Fruit fly (Drosophila melanogaster) whole organism, embryonic: ENCODE results near the gene CG1607.

Experiments
- B-H1 ChIP-seq: fragments of 200-800 bp; sonication (Bioruptor generic); IDR thresholded peaks from 3 replicates; pipeline ENCODE4 v1.3.6; 2022; ENCODE audit warnings: missing biosample characterization, missing genetic modification characterization
- Blimp-1 ChIP-seq: fragments of 200-800 bp; sonication (Bioruptor generic); optimal IDR thresholded peaks from 3 replicates; lab custom pipeline; 2018; ENCODE audit warnings: missing biosample characterization, missing genetic modification characterization, mild to moderate bottlenecking, moderate library complexity, missing genetic modification reagents
- CG10321 ChIP-seq: fragments of 200-800 bp; sonication (Bioruptor generic); IDR thresholded peaks from 2 replicates; pipeline ENCODE4 v1.3.6; 2022; ENCODE audit warnings: missing biosample characterization, missing genetic modification characterization
- CG10565 ChIP-seq: fragments of 200-800 bp; sonication (Bioruptor generic); optimal IDR thresholded peaks from 3 replicates; lab custom pipeline; 2016; ENCODE audit warnings: missing biosample characterization, mild to moderate bottlenecking, missing genetic modification characterization
- CG12219 ChIP-seq: fragments of 200-800 bp; sonication (Bioruptor generic); optimal IDR thresholded peaks from 3 replicates; lab custom pipeline; 2018; ENCODE audit warnings: missing biosample characterization, mild to moderate bottlenecking, missing genetic modification characterization
- CG12942 ChIP-seq: fragments of 200-800 bp; sonication (Bioruptor generic); optimal IDR thresholded peaks from 3 replicates; lab custom pipeline; 2016; ENCODE audit warnings: missing biosample characterization, missing genetic modification characterization
- CG14050 ChIP-seq: fragments of 200-800 bp; sonication (Bioruptor generic); IDR thresholded peaks from 3 replicates; pipeline ENCODE4 v1.3.6; 2022; ENCODE audit warnings: missing biosample characterization, missing genetic modification characterization
- CG16813 ChIP-seq: fragments of 200-800 bp; sonication (Bioruptor generic); IDR thresholded peaks from 3 replicates; pipeline ENCODE4 v1.3.6; 2022; ENCODE audit warnings: missing biosample characterization, missing genetic modification characterization; ENCODE audit not compliant: partially characterized antibody
- CG17385 ChIP-seq: fragments of 200-800 bp; sonication (Bioruptor generic); optimal IDR thresholded peaks from 3 replicates; lab custom pipeline; 2018; ENCODE audit warnings: missing biosample characterization, mild to moderate bottlenecking, missing genetic modification characterization
- CG17912 ChIP-seq: fragments of 200-800 bp; sonication (Bioruptor generic); optimal IDR thresholded peaks from 2 replicates; lab custom pipeline; 2018; ENCODE audit warnings: missing biosample characterization, mild to moderate bottlenecking, missing genetic modification characterization
- CG18764 ChIP-seq: fragments of 200-800 bp; sonication (Bioruptor generic); optimal IDR thresholded peaks from 3 replicates; lab custom pipeline; 2016; ENCODE audit warnings: missing biosample characterization, missing genetic modification characterization
- CG2889 ChIP-seq: fragments of 200-800 bp; sonication (Bioruptor generic); IDR thresholded peaks from 3 replicates; pipeline ENCODE4 v1.3.6; 2022; ENCODE audit warnings: missing biosample characterization, missing genetic modification characterization
- CG3163 ChIP-seq: fragments of 200-800 bp; sonication (Bioruptor generic); optimal IDR thresholded peaks from 3 replicates; lab custom pipeline; 2016; ENCODE audit warnings: missing biosample characterization, missing genetic modification characterization
- CG34422 ChIP-seq: fragments of 200-800 bp; sonication (Bioruptor generic); IDR thresholded peaks from 3 replicates; pipeline ENCODE4 v1.3.6; 2022; ENCODE audit warnings: missing biosample characterization, missing genetic modification characterization
- CG4328 ChIP-seq: fragments of 200-800 bp; sonication (Bioruptor generic); optimal IDR thresholded peaks from 3 replicates; lab custom pipeline; 2017; ENCODE audit warnings: missing biosample characterization, missing genetic modification reagents, missing genetic modification characterization
- CG5245 ChIP-seq: fragments of 200-800 bp; sonication (Bioruptor generic); optimal IDR thresholded peaks from 3 replicates; lab custom pipeline; 2016; ENCODE audit warnings: missing biosample characterization, missing genetic modification characterization
- CG6654 ChIP-seq: fragments of 200-800 bp; sonication (Bioruptor generic); optimal IDR thresholded peaks from 2 replicates; lab custom pipeline; 2017; ENCODE audit warnings: missing biosample characterization, mild to moderate bottlenecking, missing genetic modification characterization
- CG6791 ChIP-seq: fragments of 200-800 bp; sonication (Bioruptor generic); IDR thresholded peaks from 3 replicates; pipeline ENCODE4 v1.3.6; 2022; ENCODE audit warnings: missing biosample characterization, missing genetic modification characterization; ENCODE audit not compliant: partially characterized antibody
- CG8290 ChIP-seq, 3 experiments: fragments of 200-800 bp; sonication (Bioruptor generic); optimal IDR thresholded peaks; 2 replicates each; lab custom pipeline; 2016 to 2019; ENCODE audit warnings: missing biosample characterization in 3 of 3, missing genetic modification characterization in 3 of 3, mild to moderate bottlenecking in 2 of 3, moderate library complexity in 1 of 3
- CG9797 ChIP-seq: fragments of 200-800 bp; sonication (Bioruptor generic); optimal IDR thresholded peaks from 3 replicates; lab custom pipeline; 2018; ENCODE audit warnings: missing biosample characterization, mild to moderate bottlenecking, missing genetic modification characterization
- CG9817 ChIP-seq: fragments of 200-800 bp; sonication (Bioruptor generic); optimal IDR thresholded peaks from 2 replicates; lab custom pipeline; 2018; ENCODE audit warnings: missing biosample characterization, mild to moderate bottlenecking, missing genetic modification characterization, moderate library complexity
- Dbx ChIP-seq: fragments of 200-800 bp; sonication (Bioruptor generic); IDR thresholded peaks from 3 replicates; pipeline ENCODE4 v1.3.6; 2022; ENCODE audit warnings: missing biosample characterization, missing genetic modification characterization
- Dek ChIP-seq: fragments of 200-800 bp; sonication (Bioruptor generic); optimal IDR thresholded peaks from 3 replicates; lab custom pipeline; 2019; ENCODE audit warnings: missing biosample characterization, mild to moderate bottlenecking, missing genetic modification characterization, moderate library complexity
- Dfd ChIP-seq, 2 experiments: fragments of >200 bp; optimal IDR thresholded peaks; 2 replicates each; lab custom pipeline; 2017; ENCODE audit warnings: missing biosample characterization in 2 of 2, missing genetic modification characterization in 2 of 2
- Dp ChIP-seq: fragments of 200-800 bp; sonication (Bioruptor generic); optimal IDR thresholded peaks from 2 replicates; lab custom pipeline; 2018; ENCODE audit warnings: missing biosample characterization, mild to moderate bottlenecking, missing genetic modification characterization, moderate library complexity
- E2f2 ChIP-seq: fragments of 200-800 bp; sonication (Bioruptor generic); IDR thresholded peaks from 2 replicates; pipeline ENCODE4 v1.3.6; 2022; ENCODE audit warnings: missing biosample characterization, missing genetic modification characterization
- Ets97D ChIP-seq: fragments of 200-800 bp; sonication (Bioruptor generic); optimal IDR thresholded peaks from 3 replicates; lab custom pipeline; 2016; ENCODE audit warnings: missing biosample characterization, missing genetic modification characterization
- Fer1 ChIP-seq: fragments of 200-800 bp; sonication (Bioruptor generic); optimal IDR thresholded peaks from 2 replicates; lab custom pipeline; 2017; ENCODE audit warnings: missing biosample characterization, mild to moderate bottlenecking, missing genetic modification characterization
- Hand ChIP-seq: fragments of 200-800 bp; sonication (Bioruptor generic); optimal IDR thresholded peaks from 2 replicates; lab custom pipeline; 2017; ENCODE audit warnings: mild to moderate bottlenecking, missing biosample characterization, missing genetic modification reagents, missing genetic modification characterization
- Ptx1 ChIP-seq: fragments of 200-800 bp; sonication (Bioruptor generic); IDR thresholded peaks from 2 replicates; pipeline ENCODE4 v1.3.6; 2022; ENCODE audit warnings: missing biosample characterization, missing genetic modification characterization
- Sry-δ ChIP-seq: fragments of 200-800 bp; sonication (Bioruptor generic); optimal IDR thresholded peaks from 2 replicates; lab custom pipeline; 2016; ENCODE audit warnings: missing biosample characterization, missing genetic modification characterization
- Trl ChIP-seq, 3 experiments: fragments of >200 bp in 2 of 3; fragments of 200-800 bp in 1 of 3; sonication (Bioruptor generic) in 1 of 3; optimal IDR thresholded peaks; 2 replicates in 1 of 3; 3 replicates in 2 of 3; lab custom pipeline; 2016 to 2017; ENCODE audit warnings: missing biosample characterization in 1 of 3, missing genetic modification characterization in 1 of 3
- chinmo ChIP-seq: fragments of 200-800 bp; sonication (Bioruptor generic); IDR thresholded peaks from 4 replicates; pipeline ENCODE4 v1.3.6; 2022; ENCODE audit warnings: missing biosample characterization, missing genetic modification characterization; ENCODE audit not compliant: partially characterized antibody
- dan ChIP-seq: fragments of 200-800 bp; sonication (Bioruptor generic); IDR thresholded peaks from 2 replicates; pipeline ENCODE4 v1.3.6; 2022; ENCODE audit warnings: missing biosample characterization, missing genetic modification characterization
- dpn ChIP-seq, 2 experiments: fragments of 200-800 bp; sonication (Bioruptor generic); optimal IDR thresholded peaks; 3 replicates each; lab custom pipeline; 2016; ENCODE audit warnings: missing biosample characterization in 2 of 2, missing genetic modification characterization in 2 of 2
- fd102C ChIP-seq: fragments of 200-800 bp; sonication (Bioruptor generic); optimal IDR thresholded peaks from 2 replicates; lab custom pipeline; 2018; ENCODE audit warnings: missing biosample characterization, mild to moderate bottlenecking, missing genetic modification characterization, moderate library complexity
- grau ChIP-seq: fragments of 200-800 bp; optimal IDR thresholded peaks from 3 replicates; lab custom pipeline; 2019; ENCODE audit warnings: missing biosample characterization, mild to moderate bottlenecking, missing genetic modification characterization, moderate library complexity
- hkb ChIP-seq, 2 experiments: fragments of 200-800 bp in 1 of 2; fragments of >200 bp in 1 of 2; sonication (Bioruptor generic) in 1 of 2; IDR thresholded peaks in 1 of 2; optimal IDR thresholded peaks in 1 of 2; 2 replicates each; pipeline versions ENCODE4 v1.3.6 to Lab custom; 2017 to 2022; ENCODE audit warnings: missing biosample characterization in 1 of 2, missing genetic modification characterization in 1 of 2
- kah ChIP-seq: fragments of 200-800 bp; sonication (Bioruptor generic); optimal IDR thresholded peaks from 2 replicates; lab custom pipeline; 2018; ENCODE audit warnings: missing biosample characterization, mild to moderate bottlenecking, missing genetic modification characterization
- lab ChIP-seq: fragments of 200-800 bp; sonication (Bioruptor generic); optimal IDR thresholded peaks from 3 replicates; lab custom pipeline; 2017; ENCODE audit warnings: missing biosample characterization, missing genetic modification characterization, mild to moderate bottlenecking, moderate library complexity, missing genetic modification reagents
- oc ChIP-seq: fragments of 200-800 bp; sonication (Bioruptor generic); optimal IDR thresholded peaks from 2 replicates; lab custom pipeline; 2018; ENCODE audit warnings: missing biosample characterization, mild to moderate bottlenecking, missing genetic modification characterization, moderate library complexity
- ranshi ChIP-seq: fragments of 200-800 bp; sonication (Bioruptor generic); IDR thresholded peaks from 2 replicates; pipeline ENCODE4 v1.3.6; 2022; ENCODE audit warnings: missing biosample characterization, missing genetic modification characterization
- ro ChIP-seq: fragments of 200-800 bp; sonication (Bioruptor generic); IDR thresholded peaks from 2 replicates; pipeline ENCODE4 v1.3.6; 2022; ENCODE audit warnings: missing biosample characterization, missing genetic modification characterization
- stwl ChIP-seq: fragments of 200-800 bp; sonication (Bioruptor generic); optimal IDR thresholded peaks from 3 replicates; lab custom pipeline; 2018; ENCODE audit warnings: missing biosample characterization, mild to moderate bottlenecking, missing genetic modification characterization, moderate library complexity
- tap ChIP-seq: fragments of 200-800 bp; optimal IDR thresholded peaks from 3 replicates; lab custom pipeline; 2019; ENCODE audit warnings: missing biosample characterization, mild to moderate bottlenecking, missing genetic modification characterization, moderate library complexity
- tll ChIP-seq, 2 experiments: fragments of 200-800 bp in 1 of 2; fragments of >200 bp in 1 of 2; sonication (Bioruptor generic) in 1 of 2; optimal IDR thresholded peaks; 2 replicates each; lab custom pipeline; 2017 to 2019; ENCODE audit warnings: missing biosample characterization in 2 of 2, missing genetic modification characterization in 2 of 2, mild to moderate bottlenecking in 1 of 2, moderate library complexity in 1 of 2
- wor ChIP-seq: fragments of 200-800 bp; sonication (Bioruptor generic); IDR thresholded peaks from 2 replicates; pipeline ENCODE4 v1.3.6; 2022; ENCODE audit warnings: missing biosample characterization, missing genetic modification characterization
- zf30C ChIP-seq: fragments of 200-800 bp; sonication (Bioruptor generic); optimal IDR thresholded peaks from 3 replicates; lab custom pipeline; 2018; ENCODE audit warnings: missing biosample characterization, mild to moderate bottlenecking, missing genetic modification characterization

CG1607 gene

DNA sequence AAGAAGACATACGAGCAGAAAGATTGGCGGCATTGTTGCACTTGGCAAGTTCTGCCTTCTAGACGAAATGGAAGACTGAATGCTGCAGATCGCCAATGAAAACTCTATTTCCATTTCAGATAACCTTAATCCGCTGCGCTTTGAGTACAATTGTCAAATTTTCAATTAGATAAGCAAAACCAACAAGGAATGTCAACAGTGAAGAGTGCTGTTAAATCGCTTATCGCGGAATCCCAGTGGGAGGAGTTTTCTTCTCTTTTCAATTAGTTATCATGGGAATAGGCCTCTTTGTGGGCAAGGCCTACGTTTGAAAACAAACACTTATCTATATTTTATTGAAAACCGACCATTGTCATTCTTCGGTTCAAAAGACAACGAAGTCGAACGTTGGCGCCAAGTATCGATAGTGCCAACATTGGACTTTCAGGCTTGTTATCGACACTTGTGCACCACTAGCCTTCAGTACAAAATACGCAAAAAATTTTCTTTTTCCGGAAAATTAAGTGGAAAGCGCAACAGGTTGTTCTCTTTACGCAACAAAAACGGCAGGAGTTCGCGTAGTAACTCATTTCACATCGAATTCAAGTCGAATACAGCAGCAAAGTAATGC lies 13.4 kb downstream of the CG1607 start, which contains the start of the genes Ugt35D1 and Gcn2 (continued):
- TF ChIP-seq CG18764 (peak; percentile 46), Blimp-1 (GFP tag; lab: Kevin White, UChicago) (peak; percentile 65), Ets97D (peak; percentile 50), ro (GFP tag; lab: Robert Waterston, UW) (no peak), Dek (no peak), CG5245 (GFP tag; lab: Kevin White, UChicago) (peak; percentile 31), CG6654 (GFP tag; lab: Kevin White, UChicago) (no peak), dan (GFP tag; lab: Robert Waterston, UW) (no peak), Sry-δ (GFP tag; lab: Kevin White, UChicago) (peak; percentile 87), CG9797 (peak; percentile 0), kah (GFP tag; lab: Kevin White, UChicago) (peak; percentile 17), hkb (optimal IDR thresholded peaks at IDR 0.05; lab: Kevin White, UChicago) (no peak), hkb (GFP tag; IDR thresholded peaks at IDR 0.05; lab: Robert Waterston, UW) (peak; percentile 68), Ptx1 (GFP tag; lab: Robert Waterston, UW) (no peak), fd102C (peak; percentile 63), tap (tag; lab: Kevin White, UChicago) (no peak), oc (tag; lab: Kevin White, UChicago) (peak; percentile 69), Dp (peak; percentile 94), Dfd (GFP tag; optimal IDR thresholded peaks at IDR 0.05; lab: Kevin White, UChicago) (no peak), tll (GFP tag; optimal IDR thresholded peaks at IDR 0.05; lab: Kevin White, UChicago) (no peak), Fer1 (GFP tag; lab: Kevin White, UChicago) (no peak), CG16813 (GFP tag; lab: Robert Waterston, UW) (peak; percentile 47; the same call in 1 of the 3 replicates), Trl (optimal IDR thresholded peaks at IDR 0.05; lab: Kevin White, UChicago) (no peak), Trl (GFP tag; optimal IDR thresholded peaks at IDR 0.05; lab: Kevin White, UChicago) (peak; percentile 36), ranshi (GFP tag; lab: Robert Waterston, UW) (peak; percentile 46; the same call in 1 of the 2 replicates), wor (GFP tag; lab: Robert Waterston, UW) (no peak), CG12219 (GFP tag; lab: Kevin White, UChicago) (peak; percentile 19), B-H1 (no peak), CG10565 (GFP tag; lab: Kevin White, UChicago) (peak; percentile 11), CG2889 (GFP tag; lab: Robert Waterston, UW) (no peak), grau (no peak), CG10321 (GFP tag; lab: Robert Waterston, UW) (no peak), CG12942 (GFP tag; lab: Kevin White, UChicago) (peak; percentile 18), CG4328 (GFP tag; lab: Kevin White, UChicago) (peak; percentile 40), Dbx (no peak), CG8290 (GFP tag; optimal IDR thresholded peaks at IDR 0.05; lab: Kevin White, UChicago) (no peak), CG8290 (tag; optimal IDR thresholded peaks at IDR 0.05; lab: Kevin White, UChicago) (peak in 1 of 2 experiments; percentile 43), CG9817 (no peak), CG3163 (GFP tag; lab: Kevin White, UChicago) (no peak), CG34422 (no peak), chinmo (GFP tag; lab: Robert Waterston, UW) (0 out of 4 replicates have a peak, but pooled peaks have one; percentile 55), stwl (peak; percentile 46), CG17385 (GFP tag; lab: Kevin White, UChicago) (no peak), E2f2 (peak; percentile 92), dpn (GFP tag; optimal IDR thresholded peaks at IDR 0.05; lab: Kevin White, UChicago) (peak in 1 of 2 experiments; percentile 38), zf30C (GFP tag; lab: Kevin White, UChicago) (no peak), lab (GFP tag; lab: Kevin White, UChicago) (no peak), CG17912 (GFP tag; lab: Kevin White, UChicago) (peak; percentile 28), CG6791 (GFP tag; lab: Robert Waterston, UW) (peak; percentile 9; the same call in 1 of the 3 replicates), CG14050 (GFP tag; lab: Robert Waterston, UW) (no peak), Hand (GFP tag; lab: Kevin White, UChicago) (no peak)
